Fruit fly (Drosophila melanogaster): Measurements from ENCODE around the gene Snmp2.

dm6 chr3L:7743741-7744140, 900 bp upstream of the Snmp2 start:
- TF ChIP-seq h (optimal IDR thresholded peaks at IDR 0.05) (no peak), psq (optimal IDR thresholded peaks at IDR 0.05) (no peak)

Measured in Kc167 (cell line).